Fruit fly (Drosophila melanogaster): ENCODE data around the gene CG4982.

DNA sequence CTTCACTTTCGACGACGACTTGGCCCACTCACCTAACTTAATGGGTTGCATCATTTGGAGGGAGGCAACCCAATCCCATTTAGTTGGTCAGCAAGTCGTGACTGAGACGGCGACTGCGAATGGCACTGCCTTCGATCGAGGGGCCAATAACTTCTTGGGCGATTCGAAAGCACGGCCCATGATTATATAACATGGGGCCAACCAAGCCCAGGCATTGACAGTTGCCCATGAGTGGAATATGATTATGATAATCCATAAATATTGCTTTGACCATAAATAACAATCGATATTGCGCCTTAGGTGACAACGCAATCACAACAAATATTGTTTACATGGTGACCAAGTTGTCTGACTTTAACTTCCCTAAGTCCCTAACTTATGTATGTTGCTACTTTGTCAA lies 17.4 kb upstream of the CG4982 start, which contains the start of gene CG13048:
- TF ChIP-seq CTCF (optimal IDR thresholded peaks at IDR 0.05) (no peak), CG8478 (optimal IDR thresholded peaks at IDR 0.05) (no peak)
